Fruit fly (Drosophila melanogaster) whole organism, adult: ENCODE results near the gene eys.

Experiments used
- CG12768 ChIP-seq: fragments of 200-800 bp; sonication (Bioruptor generic); optimal IDR thresholded peaks from 2 replicates; lab custom pipeline; 2017; ENCODE audit warnings: missing biosample characterization, missing genetic modification characterization, mild to moderate bottlenecking, moderate library complexity, missing genetic modification reagents
- CG14711 ChIP-seq: fragments of 200-800 bp; sonication (Bioruptor generic); optimal IDR thresholded peaks from 2 replicates; lab custom pipeline; 2018; ENCODE audit warnings: missing biosample characterization, mild to moderate bottlenecking, missing genetic modification characterization, moderate library complexity
- CG33017 ChIP-seq: fragments of 200-800 bp; sonication (Bioruptor generic); optimal IDR thresholded peaks from 2 replicates; lab custom pipeline; 2018; ENCODE audit warnings: missing biosample characterization, mild to moderate bottlenecking, missing genetic modification characterization, moderate library complexity
- CG5204 ChIP-seq: fragments of 200-800 bp; sonication (Bioruptor generic); optimal IDR thresholded peaks from 2 replicates; lab custom pipeline; 2016; ENCODE audit warnings: missing biosample characterization, missing genetic modification characterization
- CG7101 ChIP-seq: fragments of 200-800 bp; sonication (Bioruptor generic); optimal IDR thresholded peaks from 2 replicates; lab custom pipeline; 2018; ENCODE audit warnings: missing biosample characterization, mild to moderate bottlenecking, missing genetic modification characterization, moderate library complexity
- Crg-1 ChIP-seq: fragments of 200-800 bp; sonication (Bioruptor generic); optimal IDR thresholded peaks from 2 replicates; lab custom pipeline; 2016; ENCODE audit warnings: missing biosample characterization, missing genetic modification characterization
- bab1 ChIP-seq: fragments of 200-800 bp; sonication (Bioruptor generic); optimal IDR thresholded peaks from 3 replicates; lab custom pipeline; 2019; ENCODE audit warnings: missing biosample characterization, mild to moderate bottlenecking, missing genetic modification characterization, moderate library complexity
- cic ChIP-seq: fragments of 200-800 bp; sonication (Bioruptor generic); optimal IDR thresholded peaks from 2 replicates; lab custom pipeline; 2017; ENCODE audit warnings: missing biosample characterization, mild to moderate bottlenecking, missing genetic modification characterization, moderate library complexity
- cnc ChIP-seq, 2 experiments: fragments of >200 bp; optimal IDR thresholded peaks; 2 replicates each; lab custom pipeline; 2017
- toe ChIP-seq: fragments of 200-800 bp; sonication (Bioruptor generic); optimal IDR thresholded peaks from 2 replicates; lab custom pipeline; 2016; ENCODE audit warnings: missing biosample characterization, missing genetic modification characterization

DNA sequence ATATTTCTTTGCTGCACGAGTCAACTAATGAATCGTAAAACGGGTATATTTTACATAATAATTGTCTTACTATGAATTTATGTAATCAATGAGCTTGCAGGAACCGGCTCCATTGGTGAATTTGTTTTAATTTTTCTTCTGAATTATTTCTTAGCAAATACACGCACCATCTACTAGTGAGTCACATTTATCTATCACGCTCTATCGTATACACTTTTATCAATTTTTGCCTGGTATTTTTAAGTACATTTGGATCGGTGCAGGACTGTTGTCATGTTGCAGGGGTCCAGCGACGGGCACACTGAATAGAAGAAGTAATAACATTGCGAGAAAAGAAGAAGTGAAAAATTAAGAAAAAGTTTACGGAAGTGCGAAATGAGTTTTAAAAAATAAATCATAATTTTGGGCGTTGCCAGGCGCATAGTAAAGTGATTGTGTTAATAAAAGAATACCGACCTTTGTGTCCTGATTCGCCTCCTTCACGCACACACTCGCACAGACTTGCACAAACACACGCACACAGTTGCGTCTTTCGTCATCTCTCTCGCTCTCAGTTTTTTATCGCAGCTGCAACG lies 53.7 kb downstream of the eys start, which contains the start of the genes Rab5 and Axud1:
- no peak for TF ChIP-seq CG5204
- TF ChIP-seq CG12768 (GFP tag; lab: Kevin White, UChicago), result no peak
- TF ChIP-seq cnc (optimal IDR thresholded peaks at IDR 0.05; lab: Kevin White, UChicago), result no peak
- TF ChIP-seq bab1 (GFP tag; lab: Kevin White, UChicago), result no peak
- no peak for TF ChIP-seq CG33017 (tag; lab: Kevin White, UChicago)
- no peak for TF ChIP-seq Crg-1 (GFP tag; lab: Kevin White, UChicago)
- TF ChIP-seq toe (GFP tag; lab: Kevin White, UChicago), result peak; percentile 12
- TF ChIP-seq CG7101 (tag; lab: Kevin White, UChicago), result no peak
- TF ChIP-seq CG14711 (tag; lab: Kevin White, UChicago), result no peak
- TF ChIP-seq cic (GFP tag; lab: Kevin White, UChicago), result no peak
